Worm (Caenorhabditis elegans) whole organism, early embryonic: ENCODE measurements around the gene nhr-59.
"Not testable (repeated sequence)": the region's sequence is repeated elsewhere in the genome, so short reads cannot be mapped to it uniquely, and the experiment has no call there.

Experiments used
- B0310.2 ChIP-seq: sonication (generic microtip); optimal IDR thresholded peaks from 2 replicates; lab custom pipeline; 2016; ENCODE audit warnings: mild to moderate bottlenecking, missing genetic modification characterization, missing compliant biosample characterization
- F13C5.2 ChIP-seq: sonication (generic microtip); optimal IDR thresholded peaks from 2 replicates; lab custom pipeline; 2017; ENCODE audit warnings: mild to moderate bottlenecking, missing genetic modification characterization, inconsistent platforms, missing compliant biosample characterization
- aly-1 ChIP-seq: sonication (generic microtip); optimal IDR thresholded peaks from 2 replicates; lab custom pipeline; 2016; ENCODE audit warnings: missing genetic modification characterization, missing compliant biosample characterization
- ama-1 ChIP-seq: fragments of 150-350 bp; optimal IDR thresholded peaks from 2 replicates; lab custom pipeline; 2014
- ceh-13 ChIP-seq: fragments of 200-800 bp; sonication (Bioruptor generic); optimal IDR thresholded peaks from 2 replicates; lab custom pipeline; 2018; ENCODE audit warnings: mild to moderate bottlenecking, missing genetic modification characterization, missing compliant biosample characterization
- ceh-36 ChIP-seq: sonication (generic microtip); optimal IDR thresholded peaks from 2 replicates; lab custom pipeline; 2016; ENCODE audit warnings: missing genetic modification characterization, inconsistent platforms, missing compliant biosample characterization
- ets-7 ChIP-seq: sonication (generic microtip); optimal IDR thresholded peaks from 2 replicates; lab custom pipeline; 2016; ENCODE audit warnings: missing genotype, missing genetic modification characterization, missing compliant biosample characterization
- flt-1 ChIP-seq: fragments of 200-800 bp; sonication (Bioruptor generic); IDR thresholded peaks from 2 replicates; pipeline ENCODE4 v1.3.6; 2022; ENCODE audit warnings: missing genetic modification characterization, missing compliant biosample characterization
- hmbx-1 ChIP-seq: sonication (generic microtip); optimal IDR thresholded peaks from 2 replicates; lab custom pipeline; 2016; ENCODE audit warnings: mild to moderate bottlenecking, missing genetic modification characterization, missing compliant biosample characterization
- hmg-4 ChIP-seq: fragments of 200-800 bp; sonication (Bioruptor generic); optimal IDR thresholded peaks from 2 replicates; lab custom pipeline; 2018; ENCODE audit warnings: mild to moderate bottlenecking, missing genetic modification characterization, missing compliant biosample characterization
- hnd-1 ChIP-seq: sonication (generic microtip); optimal IDR thresholded peaks from 2 replicates; lab custom pipeline; 2016; ENCODE audit warnings: missing genetic modification characterization, missing compliant biosample characterization
- pes-1 ChIP-seq: fragments of 200-800 bp; sonication (Bioruptor generic); IDR thresholded peaks from 2 replicates; pipeline ENCODE4 v1.3.6; 2022; ENCODE audit warnings: missing genetic modification reagents, missing genetic modification characterization, missing compliant biosample characterization
- scrt-1 ChIP-seq: fragments of 200-800 bp; sonication (Bioruptor generic); IDR thresholded peaks from 2 replicates; pipeline ENCODE4 v1.3.6; 2022; ENCODE audit warnings: missing genetic modification characterization, missing compliant biosample characterization
- sea-1 ChIP-seq: fragments of 200-800 bp; sonication (Bioruptor generic); conservative IDR thresholded peaks from 2 replicates; pipeline ENCODE4 v1.3.6; 2022; ENCODE audit warnings: missing genetic modification characterization, missing compliant biosample characterization
- tbx-11 ChIP-seq: fragments of 200-800 bp; sonication (Bioruptor generic); IDR thresholded peaks from 2 replicates; pipeline ENCODE4 v1.3.6; 2022; ENCODE audit warnings: missing genetic modification characterization, missing compliant biosample characterization
- tbx-37 ChIP-seq: fragments of 200-800 bp; sonication (Bioruptor generic); conservative IDR thresholded peaks from 2 replicates; pipeline ENCODE4 v1.3.6; 2022; ENCODE audit warnings: missing genetic modification reagents, missing genetic modification characterization, missing compliant biosample characterization
- tra-4 ChIP-seq: sonication (generic microtip); optimal IDR thresholded peaks from 2 replicates; lab custom pipeline; 2017; ENCODE audit warnings: missing genetic modification characterization, missing compliant biosample characterization

The nhr-59 gene

ce11 chrV:2255191-2255590, 22.9 kb downstream of the nhr-59 start, which contains the start of gene F41B5.1:
Gene F41B5.1 (plus strand): TSS chrV:2255533.
- not testable (repeated sequence) for TF ChIP-seq ama-1; sea-1 (GFP tag; lab: Robert Waterston, UW); tbx-37 (GFP tag; lab: Robert Waterston, UW)

ce11 chrV:2254553-2255124, 23.4 kb downstream of the nhr-59 start, which contains the start of gene str-253:
Gene str-253 (minus strand): TSS chrV:2254603.
- TF ChIP-seq ceh-13 (no peak), F13C5.2 (tag; lab: Kevin White, UChicago) (no peak), hnd-1 (tag; lab: Kevin White, UChicago) (no peak), sea-1 (GFP tag; lab: Robert Waterston, UW) (no peak), ceh-36 (no peak), aly-1 (no peak), ama-1 (no peak), ets-7 (tag; lab: Kevin White, UChicago) (no peak), hmg-4 (GFP tag; lab: Kevin White, UChicago) (no peak), B0310.2 (tag; lab: Kevin White, UChicago) (no peak), tra-4 (tag; lab: Kevin White, UChicago) (no peak), flt-1 (GFP tag; lab: Robert Waterston, UW) (no peak), scrt-1 (GFP tag; lab: Robert Waterston, UW) (no peak), tbx-11 (no peak), tbx-37 (GFP tag; lab: Robert Waterston, UW) (no peak), hmbx-1 (tag; lab: Kevin White, UChicago) (no peak), pes-1 (GFP tag; lab: Robert Waterston, UW) (no peak)

- TF ChIP-seq ceh-36 (no peak), hnd-1 (tag; lab: Kevin White, UChicago) (no peak), flt-1 (GFP tag; lab: Robert Waterston, UW) (no peak), scrt-1 (GFP tag; lab: Robert Waterston, UW) (no peak), tbx-37 (GFP tag; lab: Robert Waterston, UW) (no peak), hmbx-1 (tag; lab: Kevin White, UChicago) (no peak), aly-1 (no peak), sea-1 (GFP tag; lab: Robert Waterston, UW) (no peak), hmg-4 (GFP tag; lab: Kevin White, UChicago) (no peak), F13C5.2 (tag; lab: Kevin White, UChicago) (no peak), ceh-13 (no peak), B0310.2 (tag; lab: Kevin White, UChicago) (no peak), pes-1 (GFP tag; lab: Robert Waterston, UW) (no peak), ets-7 (tag; lab: Kevin White, UChicago) (no peak), tra-4 (tag; lab: Kevin White, UChicago) (no peak), tbx-11 (no peak), ama-1 (no peak)
These were observed 26.3 kb downstream of the nhr-59 start for ce11 chrV:2251774-2252173.

- TF ChIP-seq hmg-4 (GFP tag; lab: Kevin White, UChicago) (no peak), ets-7 (tag; lab: Kevin White, UChicago) (no peak), hnd-1 (tag; lab: Kevin White, UChicago) (no peak), tra-4 (tag; lab: Kevin White, UChicago) (no peak), tbx-37 (GFP tag; lab: Robert Waterston, UW) (no peak), ceh-36 (no peak), pes-1 (GFP tag; lab: Robert Waterston, UW) (no peak), F13C5.2 (tag; lab: Kevin White, UChicago) (no peak), hmbx-1 (tag; lab: Kevin White, UChicago) (no peak), scrt-1 (GFP tag; lab: Robert Waterston, UW) (no peak), ceh-13 (no peak), B0310.2 (tag; lab: Kevin White, UChicago) (no peak), aly-1 (no peak), sea-1 (GFP tag; lab: Robert Waterston, UW) (no peak)
These were observed 27.9 kb downstream of the nhr-59 start, which contains the start of gene cyp-33C7 for ce11 chrV:2250126-2250590. Gene cyp-33C7 (plus strand): TSS chrV:2250540.

ce11 chrV:2249310-2249709, 28.8 kb downstream of the nhr-59 start, which contains the start of gene cyp-33C6:
Gene cyp-33C6 (minus strand): TSS chrV:2249410.
- TF ChIP-seq hnd-1 (tag; lab: Kevin White, UChicago) (no peak), ets-7 (tag; lab: Kevin White, UChicago) (no peak), hmg-4 (GFP tag; lab: Kevin White, UChicago) (no peak), scrt-1 (GFP tag; lab: Robert Waterston, UW) (no peak), tbx-11 (no peak), sea-1 (GFP tag; lab: Robert Waterston, UW) (no peak), F13C5.2 (tag; lab: Kevin White, UChicago) (no peak), ceh-13 (no peak), B0310.2 (tag; lab: Kevin White, UChicago) (no peak), ceh-36 (no peak), tbx-37 (GFP tag; lab: Robert Waterston, UW) (no peak), hmbx-1 (tag; lab: Kevin White, UChicago) (no peak), aly-1 (no peak), pes-1 (GFP tag; lab: Robert Waterston, UW) (no peak), ama-1 (no peak)

DNA sequence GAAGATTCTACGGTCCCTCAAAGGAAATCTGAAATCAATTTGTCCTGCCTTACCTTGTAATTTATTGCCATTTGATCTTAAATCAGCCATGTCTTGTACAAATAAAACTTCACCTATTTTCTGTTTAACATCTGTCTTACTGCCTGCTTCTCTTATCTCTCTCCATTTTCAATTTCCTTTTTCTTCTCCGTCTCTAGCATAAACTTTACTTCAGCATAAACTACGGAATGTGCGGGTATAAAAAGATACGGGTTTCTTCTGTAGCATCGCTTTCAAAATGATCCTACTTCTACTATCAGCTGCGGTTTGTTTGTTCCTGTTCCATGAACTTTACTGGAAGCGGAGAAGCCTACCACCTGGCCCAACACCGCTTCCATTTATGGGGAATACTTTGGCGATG, 33.3 kb downstream of the nhr-59 start, which contains the start of gene cyp-33C5:
Gene cyp-33C5, plus strand, starts transcription at position 254 of the 400 bp plus-strand sequence.
- TF ChIP-seq tbx-11, result no peak
- no peak for TF ChIP-seq ceh-13
- no peak for TF ChIP-seq ama-1
- no peak for TF ChIP-seq sea-1 (GFP tag; lab: Robert Waterston, UW)
- TF ChIP-seq hmbx-1 (tag; lab: Kevin White, UChicago), result no peak
- no peak for TF ChIP-seq tbx-37 (GFP tag; lab: Robert Waterston, UW)
- TF ChIP-seq F13C5.2 (tag; lab: Kevin White, UChicago), result no peak
- no peak for TF ChIP-seq B0310.2 (tag; lab: Kevin White, UChicago)
- no peak for TF ChIP-seq aly-1
- no peak for TF ChIP-seq hnd-1 (tag; lab: Kevin White, UChicago)
- TF ChIP-seq pes-1 (GFP tag; lab: Robert Waterston, UW), result no peak
- no peak for TF ChIP-seq scrt-1 (GFP tag; lab: Robert Waterston, UW)
- no peak for TF ChIP-seq tra-4 (tag; lab: Kevin White, UChicago)
- TF ChIP-seq flt-1 (GFP tag; lab: Robert Waterston, UW), result no peak
- no peak for TF ChIP-seq ets-7 (tag; lab: Kevin White, UChicago)
- TF ChIP-seq ceh-36, result no peak
